Fruit fly (Drosophila melanogaster): Measurements from ENCODE around the gene CG44838.

- TF ChIP-seq CG8159 (tag; optimal IDR thresholded peaks at IDR 0.05) (no peak), fd96Ca (GFP tag; IDR thresholded peaks at IDR 0.05) (no peak), CG17806 (tag; optimal IDR thresholded peaks at IDR 0.05) (no peak), CG9948 (tag; optimal IDR thresholded peaks at IDR 0.05) (no peak), EcR (GFP tag; optimal IDR thresholded peaks at IDR 0.05) (no peak), Pif1A (GFP tag; optimal IDR thresholded peaks at IDR 0.05) (no peak), CG4496 (GFP tag; IDR thresholded peaks at IDR 0.05) (peak; percentile 50; the same call in 1 of the 3 replicates), Pif1B (GFP tag; optimal IDR thresholded peaks at IDR 0.05) (no peak), CG10348 (GFP tag; IDR thresholded peaks at IDR 0.05) (no peak)
Observed at dm6 chr3L:9425838-9426237, 35.0 kb upstream of the CG44838 start.
